Worm (Caenorhabditis elegans) whole organism, L4/young adult: Measurements from ENCODE around the gene pbs-6.

Source experiments
- W03F9.2 ChIP-seq: fragments of 150-350 bp; optimal IDR thresholded peaks from 2 replicates; lab custom pipeline; 2014; ENCODE audit warnings: missing biosample characterization, missing genetic modification characterization
- dao-5 ChIP-seq: sonication (generic microtip); optimal IDR thresholded peaks from 2 replicates; lab custom pipeline; 2016; ENCODE audit warnings: missing genotype, missing genetic modification characterization, moderate library complexity, missing compliant biosample characterization
- him-1 ChIP-seq: sonication (generic microtip); optimal IDR thresholded peaks from 2 replicates; lab custom pipeline; 2016; ENCODE audit warnings: missing genotype, missing genetic modification reagents, missing genetic modification characterization, missing compliant biosample characterization

pbs-6 gene

ce11 chrIII:8235880-8236279 lies 8.0 kb downstream of the pbs-6 start, which contains the start of gene C02F5.5:
Gene C02F5.5, plus strand, starts transcription at chrIII:8236180.
- TF ChIP-seq him-1 (tag; lab: Kevin White, UChicago) (no peak), W03F9.2 (tag; lab: Kevin White, UChicago) (no peak), dao-5 (tag; lab: Kevin White, UChicago) (no peak)

ce11 chrIII:8235358-8235757 lies 8.5 kb downstream of the pbs-6 start, which contains the start of gene C02F5.14:
Gene C02F5.14, minus strand, starts transcription at chrIII:8235514.
- no peak for TF ChIP-seq W03F9.2 (tag; lab: Kevin White, UChicago)
- TF ChIP-seq dao-5 (tag; lab: Kevin White, UChicago): no peak
- TF ChIP-seq him-1 (tag; lab: Kevin White, UChicago): no peak

ce11 chrIII:8232634-8233033 lies 11.3 kb downstream of the pbs-6 start, which contains the start of gene henn-1:
Gene henn-1, plus strand, starts transcription at chrIII:8232651.
- TF ChIP-seq him-1 (tag; lab: Kevin White, UChicago): no peak
- TF ChIP-seq W03F9.2 (tag; lab: Kevin White, UChicago): no peak
- TF ChIP-seq dao-5 (tag; lab: Kevin White, UChicago): no peak

ce11 chrIII:8229480-8229879 lies 14.4 kb downstream of the pbs-6 start:
- no peak for TF ChIP-seq W03F9.2 (tag; lab: Kevin White, UChicago)
- TF ChIP-seq him-1 (tag; lab: Kevin White, UChicago): no peak
- TF ChIP-seq dao-5 (tag; lab: Kevin White, UChicago): no peak

DNA sequence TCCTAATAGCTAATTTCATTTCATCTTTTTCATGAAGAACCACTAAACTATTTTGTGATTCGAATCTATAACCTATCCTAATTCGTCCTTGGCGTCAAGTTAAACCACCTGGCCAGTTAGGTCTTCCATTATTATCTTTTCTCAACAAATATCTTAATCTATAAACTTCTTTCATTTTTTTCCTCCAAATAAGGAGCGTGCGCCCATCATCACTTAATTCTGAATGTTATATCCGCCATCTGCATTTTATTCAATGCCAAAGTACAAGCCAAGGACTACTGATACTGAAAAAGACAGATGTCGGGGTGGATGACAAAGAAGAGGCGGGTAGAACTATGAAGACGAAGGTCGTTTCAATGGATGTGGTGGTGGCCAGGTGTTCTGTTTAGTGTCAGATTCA lies 15.0 kb downstream of the pbs-6 start:
- TF ChIP-seq W03F9.2 (tag; lab: Kevin White, UChicago) (no peak), dao-5 (tag; lab: Kevin White, UChicago) (no peak), him-1 (tag; lab: Kevin White, UChicago) (no peak)

ce11 chrIII:8227511-8227910 lies 16.4 kb downstream of the pbs-6 start, which contains the start of gene fbxl-1:
Gene fbxl-1, plus strand, starts transcription at chrIII:8227830.
- peak; percentile 2 for TF ChIP-seq W03F9.2 (tag; lab: Kevin White, UChicago)
- no peak for TF ChIP-seq dao-5 (tag; lab: Kevin White, UChicago)
- TF ChIP-seq him-1 (tag; lab: Kevin White, UChicago): peak; percentile 84

DNA sequence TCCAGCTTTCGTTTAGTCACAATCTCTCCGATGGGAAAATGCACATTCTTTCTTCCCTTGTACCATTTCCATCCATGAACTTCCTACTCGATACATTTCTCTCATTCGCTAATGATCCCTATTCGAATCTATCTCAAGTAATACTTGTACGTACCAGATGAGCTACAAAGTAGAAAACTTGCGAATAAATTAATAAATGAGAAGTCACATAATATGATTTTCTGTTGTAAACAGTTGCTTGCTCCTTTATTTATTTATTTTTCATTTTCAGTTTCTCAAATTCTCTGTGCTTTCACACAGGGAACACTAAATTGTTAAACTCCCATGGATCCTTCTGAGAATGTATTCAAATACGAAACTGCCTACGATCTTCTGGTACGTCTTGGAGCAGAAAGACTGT lies 17.7 kb downstream of the pbs-6 start, which contains the start of gene rfs-1:
rfs-1 (plus strand) TSS at position 301 of the 400 bp plus-strand sequence.
- TF ChIP-seq him-1 (tag; lab: Kevin White, UChicago): no peak
- TF ChIP-seq dao-5 (tag; lab: Kevin White, UChicago): no peak
- TF ChIP-seq W03F9.2 (tag; lab: Kevin White, UChicago): no peak

ce11 chrIII:8224769-8225168 lies 19.1 kb downstream of the pbs-6 start, which contains the start of gene mob-4:
Gene mob-4, plus strand, starts transcription at chrIII:8225097.
- no peak for TF ChIP-seq dao-5 (tag; lab: Kevin White, UChicago)
- TF ChIP-seq W03F9.2 (tag; lab: Kevin White, UChicago): no peak
- TF ChIP-seq him-1 (tag; lab: Kevin White, UChicago): no peak

DNA sequence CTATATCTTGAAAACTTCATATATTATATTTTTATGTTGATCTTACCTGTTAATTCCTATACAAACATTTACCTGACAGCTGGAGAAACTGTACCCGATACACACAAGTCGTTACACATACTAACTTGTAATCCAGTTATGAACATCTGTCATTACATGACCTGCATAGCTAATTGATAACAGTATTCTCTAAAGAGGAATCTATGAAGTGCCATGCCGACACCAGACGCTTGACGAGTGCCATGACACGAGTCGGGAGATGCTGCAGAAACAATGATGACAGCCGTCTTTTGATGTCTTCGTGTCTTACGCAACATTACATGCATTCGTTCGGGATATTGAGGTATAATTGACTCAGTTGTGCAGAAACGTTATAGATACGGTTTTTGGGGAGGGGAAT lies 23.8 kb downstream of the pbs-6 start:
- TF ChIP-seq dao-5 (tag; lab: Kevin White, UChicago): no peak
- TF ChIP-seq W03F9.2 (tag; lab: Kevin White, UChicago): no peak
- no peak for TF ChIP-seq him-1 (tag; lab: Kevin White, UChicago)

ce11 chrIII:8217919-8218318 lies 26.0 kb downstream of the pbs-6 start, which contains the start of gene C30A5.16:
Gene C30A5.16, plus strand, starts transcription at chrIII:8218219.
- no peak for TF ChIP-seq him-1 (tag; lab: Kevin White, UChicago)
- no peak for TF ChIP-seq W03F9.2 (tag; lab: Kevin White, UChicago)
- no peak for TF ChIP-seq dao-5 (tag; lab: Kevin White, UChicago)

- TF ChIP-seq W03F9.2 (tag; lab: Kevin White, UChicago): no peak
These were observed 27.7 kb downstream of the pbs-6 start, which contains the start of gene unc-86 for ce11 chrIII:8216224-8216623. Gene unc-86, minus strand, starts transcription at chrIII:8216336.

DNA sequence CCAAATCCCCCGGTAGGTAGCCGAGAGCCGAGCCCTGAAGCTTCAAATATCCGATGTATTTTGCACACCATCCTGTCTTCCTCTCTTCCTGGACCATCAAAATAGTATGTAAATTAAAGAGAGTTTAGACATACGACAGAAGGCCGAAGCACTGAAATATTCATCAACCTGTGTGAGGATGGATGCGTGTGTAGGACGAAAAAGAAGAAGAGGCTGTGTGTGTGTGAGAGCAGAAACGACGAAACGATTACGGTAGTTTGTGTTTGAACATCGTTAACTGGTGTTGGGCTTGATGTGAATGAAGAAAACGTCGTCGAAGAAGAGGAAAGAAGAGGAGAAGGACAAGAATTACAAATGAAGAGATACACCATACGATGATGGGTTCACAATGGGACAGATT lies 32.3 kb downstream of the pbs-6 start:
- TF ChIP-seq dao-5 (tag; lab: Kevin White, UChicago): no peak
- no peak for TF ChIP-seq him-1 (tag; lab: Kevin White, UChicago)

DNA sequence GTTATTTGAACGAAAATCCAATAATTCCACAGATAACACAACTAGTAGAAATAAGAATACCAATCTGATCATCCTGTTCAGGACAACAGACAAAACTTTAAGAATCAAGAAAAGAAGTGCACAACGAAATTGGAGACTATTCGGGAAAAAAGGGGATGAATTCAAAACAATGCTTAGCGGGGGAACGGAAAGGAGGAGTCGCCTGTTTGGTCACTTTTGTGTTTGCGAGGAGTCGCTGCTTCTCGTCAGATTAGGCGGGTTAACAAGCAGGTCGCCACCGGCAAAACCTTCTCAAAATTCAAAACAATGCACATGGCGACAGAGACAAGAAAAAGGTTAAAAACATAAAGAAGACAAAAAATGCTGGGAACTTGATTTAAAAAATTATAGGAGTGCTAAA lies 34.1 kb downstream of the pbs-6 start, which contains the start of gene C30A5.10:
C30A5.10 (minus strand) TSS at position 101 of the 400 bp plus-strand sequence.
- no peak for TF ChIP-seq dao-5 (tag; lab: Kevin White, UChicago)
- no peak for TF ChIP-seq him-1 (tag; lab: Kevin White, UChicago)
- TF ChIP-seq W03F9.2 (tag; lab: Kevin White, UChicago): no peak

ce11 chrIII:8202754-8203153 lies 41.1 kb downstream of the pbs-6 start, which contains the start of gene snb-5:
Gene snb-5, plus strand, starts transcription at chrIII:8203054.
- TF ChIP-seq W03F9.2 (tag; lab: Kevin White, UChicago) (no peak), dao-5 (tag; lab: Kevin White, UChicago) (no peak), him-1 (tag; lab: Kevin White, UChicago) (no peak)
